Fruit fly (Drosophila melanogaster): ENCODE results near the gene CG32095.

Gene CG32095

dm6 chr3L:11852924-11853323 is 27.4 kb upstream of the CG32095 start:
- no peak for TF ChIP-seq Snoo (tag; optimal IDR thresholded peaks at IDR 0.05)
- TF ChIP-seq Pif1A (GFP tag; optimal IDR thresholded peaks at IDR 0.05): no peak
- TF ChIP-seq CG9948 (tag; optimal IDR thresholded peaks at IDR 0.05): no peak
- TF ChIP-seq CG8159 (tag; optimal IDR thresholded peaks at IDR 0.05): no peak
- TF ChIP-seq CG14655 (GFP tag; optimal IDR thresholded peaks at IDR 0.05): no peak
- no peak for TF ChIP-seq EcR (GFP tag; optimal IDR thresholded peaks at IDR 0.05)
- no peak for TF ChIP-seq CG13204 (GFP tag; optimal IDR thresholded peaks at IDR 0.05)
- TF ChIP-seq CG8301 (tag; optimal IDR thresholded peaks at IDR 0.05): no peak
- TF ChIP-seq CG10348 (GFP tag; IDR thresholded peaks at IDR 0.05): no peak
- no peak for TF ChIP-seq D1 (tag; optimal IDR thresholded peaks at IDR 0.05)
- TF ChIP-seq CG17806 (tag; optimal IDR thresholded peaks at IDR 0.05): no peak
- no peak for TF ChIP-seq CG4496 (GFP tag; IDR thresholded peaks at IDR 0.05)
- TF ChIP-seq Ets98B (GFP tag; IDR thresholded peaks at IDR 0.05): no peak
- no peak for TF ChIP-seq rn (GFP tag; IDR thresholded peaks at IDR 0.05)
- no peak for TF ChIP-seq CG32121 (GFP tag; IDR thresholded peaks at IDR 0.05)

- no peak for TF ChIP-seq Ets98B (GFP tag; IDR thresholded peaks at IDR 0.05)
- TF ChIP-seq CG34367 (tag; optimal IDR thresholded peaks at IDR 0.05): no peak
- no peak for TF ChIP-seq CG14655 (GFP tag; optimal IDR thresholded peaks at IDR 0.05)
- no peak for TF ChIP-seq CG32121 (GFP tag; IDR thresholded peaks at IDR 0.05)
Observed at dm6 chr3L:11847703-11848102, 22.2 kb upstream of the CG32095 start, which contains the start of gene CG12521. Gene CG12521, minus strand, starts transcription at chr3L:11847803.

- no peak for TF ChIP-seq D1 (tag; optimal IDR thresholded peaks at IDR 0.05)
- TF ChIP-seq CG32121 (GFP tag; IDR thresholded peaks at IDR 0.05): no peak
- TF ChIP-seq Pif1A (GFP tag; optimal IDR thresholded peaks at IDR 0.05): no peak
- TF ChIP-seq CG12605 (GFP tag; IDR thresholded peaks at IDR 0.05): no peak
- no peak for TF ChIP-seq CG13204 (GFP tag; optimal IDR thresholded peaks at IDR 0.05)
- TF ChIP-seq CG34367 (tag; optimal IDR thresholded peaks at IDR 0.05): no peak
- no peak for TF ChIP-seq Snoo (tag; optimal IDR thresholded peaks at IDR 0.05)
- TF ChIP-seq CG10348 (GFP tag; IDR thresholded peaks at IDR 0.05): no peak
- TF ChIP-seq rn (GFP tag; IDR thresholded peaks at IDR 0.05): no peak
- no peak for TF ChIP-seq Ets98B (GFP tag; IDR thresholded peaks at IDR 0.05)
- no peak for TF ChIP-seq CG8301 (tag; optimal IDR thresholded peaks at IDR 0.05)
- TF ChIP-seq CG9948 (tag; optimal IDR thresholded peaks at IDR 0.05): no peak
- TF ChIP-seq fd96Ca (GFP tag; IDR thresholded peaks at IDR 0.05): no peak
Observed at dm6 chr3L:11836575-11837077, 11.1 kb upstream of the CG32095 start, which contains the start of gene CG43064. Gene CG43064, minus strand, starts transcription at chr3L:11836721.

- TF ChIP-seq rn (GFP tag; IDR thresholded peaks at IDR 0.05) (no peak), CG8159 (tag; optimal IDR thresholded peaks at IDR 0.05) (no peak), CG9948 (tag; optimal IDR thresholded peaks at IDR 0.05) (no peak), CG17806 (tag; optimal IDR thresholded peaks at IDR 0.05) (no peak), fd96Ca (GFP tag; IDR thresholded peaks at IDR 0.05) (no peak), CG12605 (GFP tag; IDR thresholded peaks at IDR 0.05) (no peak), CG34367 (tag; optimal IDR thresholded peaks at IDR 0.05) (no peak), CG13204 (GFP tag; optimal IDR thresholded peaks at IDR 0.05) (no peak), Snoo (tag; optimal IDR thresholded peaks at IDR 0.05) (no peak), Pif1A (GFP tag; optimal IDR thresholded peaks at IDR 0.05) (no peak), CG14655 (GFP tag; optimal IDR thresholded peaks at IDR 0.05) (no peak)
Observed at dm6 chr3L:11833296-11833717, 7.8 kb upstream of the CG32095 start, which contains the start of gene CycA. Gene CycA, minus strand, starts transcription at chr3L:11833578.

dm6 chr3L:11832360-11833295 is 7.1 kb upstream of the CG32095 start:
- TF ChIP-seq Snoo (tag; optimal IDR thresholded peaks at IDR 0.05) (no peak), CG8159 (tag; optimal IDR thresholded peaks at IDR 0.05) (no peak), CG10348 (GFP tag; IDR thresholded peaks at IDR 0.05) (no peak)

- no peak for TF ChIP-seq CG13204 (GFP tag; optimal IDR thresholded peaks at IDR 0.05)
- TF ChIP-seq CG9948 (tag; optimal IDR thresholded peaks at IDR 0.05): no peak
- TF ChIP-seq rn (GFP tag; IDR thresholded peaks at IDR 0.05): no peak
- TF ChIP-seq Snoo (tag; optimal IDR thresholded peaks at IDR 0.05): no peak
- TF ChIP-seq EcR (GFP tag; optimal IDR thresholded peaks at IDR 0.05): no peak
- TF ChIP-seq gl (tag; optimal IDR thresholded peaks at IDR 0.05): no peak
- no peak for TF ChIP-seq CG34367 (tag; optimal IDR thresholded peaks at IDR 0.05)
- no peak for TF ChIP-seq CG8301 (tag; optimal IDR thresholded peaks at IDR 0.05)
- no peak for TF ChIP-seq CG12605 (GFP tag; IDR thresholded peaks at IDR 0.05)
- no peak for TF ChIP-seq CG32121 (GFP tag; IDR thresholded peaks at IDR 0.05)
- no peak for TF ChIP-seq Pif1B (GFP tag; optimal IDR thresholded peaks at IDR 0.05)
Observed at dm6 chr3L:11831199-11831598, 5.7 kb upstream of the CG32095 start.

dm6 chr3L:11828730-11829129 is 3.2 kb upstream of the CG32095 start, which contains the start of gene CG7264:
Gene CG7264, plus strand, starts transcription at chr3L:11829030.
- TF ChIP-seq EcR (GFP tag; optimal IDR thresholded peaks at IDR 0.05): no peak
- TF ChIP-seq CG14655 (GFP tag; optimal IDR thresholded peaks at IDR 0.05): no peak
- no peak for TF ChIP-seq CG12605 (GFP tag; IDR thresholded peaks at IDR 0.05)
- no peak for TF ChIP-seq CG4496 (GFP tag; IDR thresholded peaks at IDR 0.05)
- TF ChIP-seq CG9948 (tag; optimal IDR thresholded peaks at IDR 0.05): no peak
- no peak for TF ChIP-seq CG8159 (tag; optimal IDR thresholded peaks at IDR 0.05)
- no peak for TF ChIP-seq CG8301 (tag; optimal IDR thresholded peaks at IDR 0.05)
- TF ChIP-seq CG10348 (GFP tag; IDR thresholded peaks at IDR 0.05): no peak
- TF ChIP-seq Ets98B (GFP tag; IDR thresholded peaks at IDR 0.05): no peak
- TF ChIP-seq D1 (tag; optimal IDR thresholded peaks at IDR 0.05): no peak
- TF ChIP-seq CG15710 (tag; optimal IDR thresholded peaks at IDR 0.05): no peak
- no peak for TF ChIP-seq CG34367 (tag; optimal IDR thresholded peaks at IDR 0.05)
- TF ChIP-seq CG32121 (GFP tag; IDR thresholded peaks at IDR 0.05): no peak
- TF ChIP-seq fd96Ca (GFP tag; IDR thresholded peaks at IDR 0.05): no peak
